Fruit fly (Drosophila melanogaster) whole organism, pupa: ENCODE results near the gene wry.

ENCODE experiments used
- CG12605 ChIP-seq: fragments of 200-800 bp; sonication (Bioruptor generic); IDR thresholded peaks from 2 replicates; pipeline ENCODE4 v1.3.6; 2022; ENCODE audit warnings: missing biosample characterization, missing genetic modification characterization
- CG14655 ChIP-seq: fragments of 200-800 bp; sonication (Bioruptor generic); optimal IDR thresholded peaks from 3 replicates; lab custom pipeline; 2017; ENCODE audit warnings: mild to moderate bottlenecking, missing biosample characterization, missing genetic modification reagents, missing genetic modification characterization
- CG15710 ChIP-seq: fragments of 200-800 bp; sonication (Bioruptor generic); optimal IDR thresholded peaks from 2 replicates; lab custom pipeline; 2018; ENCODE audit warnings: missing biosample characterization, mild to moderate bottlenecking, missing genetic modification characterization, moderate library complexity
- CG17806 ChIP-seq: fragments of 200-800 bp; sonication (Bioruptor generic); optimal IDR thresholded peaks from 2 replicates; lab custom pipeline; 2018; ENCODE audit warnings: missing biosample characterization, mild to moderate bottlenecking, missing genetic modification characterization, moderate library complexity
- CG8159 ChIP-seq: fragments of 200-800 bp; sonication (Bioruptor generic); optimal IDR thresholded peaks from 3 replicates; lab custom pipeline; 2018; ENCODE audit warnings: missing biosample characterization, mild to moderate bottlenecking, missing genetic modification characterization, moderate library complexity
- CG8301 ChIP-seq: fragments of 200-800 bp; sonication (Bioruptor generic); optimal IDR thresholded peaks from 2 replicates; lab custom pipeline; 2018; ENCODE audit warnings: missing biosample characterization, mild to moderate bottlenecking, missing genetic modification characterization
- CG9948 ChIP-seq: fragments of 200-800 bp; sonication (Bioruptor generic); optimal IDR thresholded peaks from 2 replicates; lab custom pipeline; 2018; ENCODE audit warnings: missing biosample characterization, mild to moderate bottlenecking, missing genetic modification characterization, moderate library complexity
- D1 ChIP-seq: fragments of 200-800 bp; sonication (Bioruptor generic); optimal IDR thresholded peaks from 2 replicates; lab custom pipeline; 2018; ENCODE audit warnings: missing biosample characterization, mild to moderate bottlenecking, missing genetic modification characterization, moderate library complexity
- EcR ChIP-seq: fragments of 200-800 bp; sonication (Bioruptor generic); optimal IDR thresholded peaks from 3 replicates; lab custom pipeline; 2019; ENCODE audit warnings: missing biosample characterization, missing genetic modification characterization, mild to moderate bottlenecking, moderate library complexity, missing genetic modification reagents
- Ets98B ChIP-seq: fragments of 200-800 bp; sonication (Bioruptor generic); IDR thresholded peaks from 2 replicates; pipeline ENCODE4 v1.3.6; 2022; ENCODE audit warnings: missing biosample characterization, missing genetic modification characterization
- Pif1A ChIP-seq: fragments of 200-800 bp; sonication (Bioruptor generic); optimal IDR thresholded peaks from 3 replicates; lab custom pipeline; 2016; ENCODE audit warnings: missing biosample characterization, missing genetic modification characterization
- Pif1B ChIP-seq: fragments of 200-800 bp; sonication (Bioruptor generic); optimal IDR thresholded peaks from 3 replicates; lab custom pipeline; 2016; ENCODE audit warnings: missing biosample characterization, missing genetic modification characterization
- Snoo ChIP-seq: fragments of 200-800 bp; sonication (Bioruptor generic); optimal IDR thresholded peaks from 3 replicates; lab custom pipeline; 2017; ENCODE audit warnings: missing biosample characterization, mild to moderate bottlenecking, missing genetic modification characterization, inconsistent platforms

DNA sequence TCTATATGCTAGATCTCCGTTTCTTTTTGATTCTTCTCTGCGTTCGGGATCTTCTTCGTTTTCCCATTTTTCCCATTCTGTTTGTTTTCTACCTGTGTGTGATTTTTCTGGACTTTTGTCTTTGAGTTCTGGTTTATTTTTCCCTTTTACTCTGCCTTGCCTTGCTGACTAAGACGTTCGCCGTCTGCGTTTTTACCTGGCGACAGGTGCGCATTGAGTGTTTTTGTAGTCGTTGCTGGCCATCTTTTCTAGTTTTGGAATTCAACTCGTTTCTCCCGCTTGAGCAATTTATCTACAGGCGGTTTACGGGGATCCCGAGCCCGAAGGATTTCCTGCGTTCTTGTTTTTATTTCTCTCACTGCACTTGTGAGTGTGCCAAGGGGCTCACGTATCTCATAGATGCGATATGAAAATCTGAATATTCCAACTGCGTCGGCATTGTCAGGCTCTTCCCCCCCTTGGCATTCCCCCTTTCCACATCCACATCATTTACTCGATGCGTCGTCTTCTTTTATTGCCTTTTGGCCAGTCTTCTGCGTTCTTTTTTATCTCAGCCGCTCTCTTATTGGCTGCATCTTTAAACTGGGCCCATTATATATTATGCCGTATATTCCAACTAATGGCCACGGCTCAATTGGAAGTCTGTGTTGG, 50.3 kb downstream of the wry start:
- TF ChIP-seq CG12605: 0 out of 2 replicates have a peak, but pooled peaks have one; percentile 8
- TF ChIP-seq Snoo: no peak
- peak; percentile 39 for TF ChIP-seq CG8159 (tag; lab: Kevin White, UChicago)
- TF ChIP-seq Pif1A (GFP tag; lab: Kevin White, UChicago): no peak
- no peak for TF ChIP-seq CG14655
- no peak for TF ChIP-seq CG8301 (tag; lab: Kevin White, UChicago)
- no peak for TF ChIP-seq D1
- peak; percentile 45 for TF ChIP-seq EcR
- peak; percentile 27 for TF ChIP-seq CG17806
- TF ChIP-seq CG15710 (tag; lab: Kevin White, UChicago): peak; percentile 47
- peak; percentile 14 for TF ChIP-seq CG9948 (tag; lab: Kevin White, UChicago)
- no peak for TF ChIP-seq Ets98B
- no peak for TF ChIP-seq Pif1B (GFP tag; lab: Kevin White, UChicago)
